Fruit fly (Drosophila melanogaster): ENCODE measurements around the gene CG31106.

- TF ChIP-seq h (optimal IDR thresholded peaks at IDR 0.05), result no peak
- TF ChIP-seq psq (optimal IDR thresholded peaks at IDR 0.05), result no peak
Observed at dm6 chr3R:25258628-25259240, 42.6 kb downstream of the CG31106 start, which contains the start of gene CG11857.
